Fruit fly (Drosophila melanogaster) whole organism, embryonic: ENCODE data around the gene amrt.
A peak's percentile ranks its signal among the peaks of the same experiment; 100 is the strongest.

ENCODE experiments used
- Bdp1 ChIP-seq: fragments of 200-800 bp; sonication (Bioruptor generic); optimal IDR thresholded peaks from 3 replicates; lab custom pipeline; 2016; ENCODE audit warnings: missing biosample characterization, missing genetic modification characterization
- BtbVII ChIP-seq: fragments of 200-800 bp; sonication (Bioruptor generic); optimal IDR thresholded peaks from 3 replicates; lab custom pipeline; 2017; ENCODE audit warnings: missing biosample characterization, mild to moderate bottlenecking, missing genetic modification characterization
- CG10147 ChIP-seq: fragments of 200-800 bp; sonication (Bioruptor generic); optimal IDR thresholded peaks from 2 replicates; lab custom pipeline; 2019; ENCODE audit warnings: missing biosample characterization, mild to moderate bottlenecking, missing genetic modification characterization, moderate library complexity
- CG1024 ChIP-seq: fragments of 200-800 bp; sonication (Bioruptor generic); IDR thresholded peaks from 2 replicates; pipeline ENCODE4 v1.3.6; 2022; ENCODE audit warnings: missing biosample characterization, missing genetic modification characterization
- CG10565 ChIP-seq: fragments of 200-800 bp; sonication (Bioruptor generic); optimal IDR thresholded peaks from 3 replicates; lab custom pipeline; 2016; ENCODE audit warnings: missing biosample characterization, mild to moderate bottlenecking, missing genetic modification characterization
- CG11247 ChIP-seq: fragments of 200-800 bp; sonication (Bioruptor generic); IDR thresholded peaks from 2 replicates; pipeline ENCODE4 v1.3.6; 2022; ENCODE audit warnings: missing biosample characterization, missing genetic modification characterization
- CG12071 ChIP-seq: fragments of 200-800 bp; sonication (Bioruptor generic); optimal IDR thresholded peaks from 3 replicates; lab custom pipeline; 2018; ENCODE audit warnings: missing biosample characterization, mild to moderate bottlenecking, missing genetic modification characterization
- CG12299 ChIP-seq: fragments of 200-800 bp; sonication (Bioruptor generic); optimal IDR thresholded peaks from 2 replicates; lab custom pipeline; 2018; ENCODE audit warnings: missing biosample characterization, mild to moderate bottlenecking, missing genetic modification characterization
- CG13296 ChIP-seq: fragments of 200-800 bp; sonication (Bioruptor generic); optimal IDR thresholded peaks from 3 replicates; lab custom pipeline; 2018; ENCODE audit warnings: missing biosample characterization, mild to moderate bottlenecking, missing genetic modification characterization
- CG13624 ChIP-seq: fragments of 200-800 bp; sonication (Bioruptor generic); optimal IDR thresholded peaks from 2 replicates; lab custom pipeline; 2016; ENCODE audit warnings: missing biosample characterization, missing genetic modification characterization
- CG13894 ChIP-seq: fragments of 200-800 bp; sonication (Bioruptor generic); optimal IDR thresholded peaks from 3 replicates; lab custom pipeline; 2018; ENCODE audit warnings: missing biosample characterization, mild to moderate bottlenecking, missing genetic modification characterization, moderate library complexity
- CG14965 ChIP-seq: fragments of 200-800 bp; sonication (Bioruptor generic); optimal IDR thresholded peaks from 2 replicates; lab custom pipeline; 2016; ENCODE audit warnings: missing biosample characterization, missing genetic modification characterization, borderline replicate concordance
- CG15696 ChIP-seq: fragments of 200-800 bp; sonication (Bioruptor generic); optimal IDR thresholded peaks from 2 replicates; lab custom pipeline; 2019; ENCODE audit warnings: missing biosample characterization, mild to moderate bottlenecking, missing genetic modification characterization, moderate library complexity
- CG16813 ChIP-seq: fragments of 200-800 bp; sonication (Bioruptor generic); IDR thresholded peaks from 3 replicates; pipeline ENCODE4 v1.3.6; 2022; ENCODE audit warnings: missing biosample characterization, missing genetic modification characterization; ENCODE audit not compliant: partially characterized antibody
- CG16863 ChIP-seq: fragments of 200-800 bp; sonication (Bioruptor generic); optimal IDR thresholded peaks from 3 replicates; lab custom pipeline; 2016; ENCODE audit warnings: missing biosample characterization, missing genetic modification characterization
- CG17186 ChIP-seq: fragments of 200-800 bp; sonication (Bioruptor generic); optimal IDR thresholded peaks from 3 replicates; lab custom pipeline; 2017; ENCODE audit warnings: missing biosample characterization, missing genetic modification reagents, missing genetic modification characterization
- CG2120 ChIP-seq: fragments of 200-800 bp; sonication (Bioruptor generic); optimal IDR thresholded peaks from 3 replicates; lab custom pipeline; 2016; ENCODE audit warnings: missing biosample characterization, missing genetic modification characterization
- CG33213 ChIP-seq: fragments of 200-800 bp; sonication (Bioruptor generic); optimal IDR thresholded peaks from 3 replicates; lab custom pipeline; 2016; ENCODE audit warnings: missing biosample characterization, missing genetic modification characterization
- CG7271 ChIP-seq: fragments of 200-800 bp; sonication (Bioruptor generic); optimal IDR thresholded peaks from 2 replicates; lab custom pipeline; 2018; ENCODE audit warnings: missing biosample characterization, mild to moderate bottlenecking, missing genetic modification characterization, moderate library complexity
- CG7839 ChIP-seq: fragments of 200-800 bp; sonication (Bioruptor generic); optimal IDR thresholded peaks from 3 replicates; lab custom pipeline; 2018; ENCODE audit warnings: missing biosample characterization, mild to moderate bottlenecking, missing genetic modification characterization, moderate library complexity
- E2f2 ChIP-seq: fragments of 200-800 bp; sonication (Bioruptor generic); IDR thresholded peaks from 2 replicates; pipeline ENCODE4 v1.3.6; 2022; ENCODE audit warnings: missing biosample characterization, missing genetic modification characterization
- Elba2 ChIP-seq: fragments of 200-800 bp; sonication (Bioruptor generic); optimal IDR thresholded peaks from 3 replicates; lab custom pipeline; 2016; ENCODE audit warnings: missing biosample characterization, missing genetic modification characterization
- Fer1 ChIP-seq: fragments of 200-800 bp; sonication (Bioruptor generic); optimal IDR thresholded peaks from 2 replicates; lab custom pipeline; 2017; ENCODE audit warnings: missing biosample characterization, mild to moderate bottlenecking, missing genetic modification characterization
- HLH4C ChIP-seq: fragments of 200-800 bp; sonication (Bioruptor generic); IDR thresholded peaks from 3 replicates; pipeline ENCODE4 v1.3.6; 2022; ENCODE audit warnings: missing biosample characterization, missing genetic modification characterization; ENCODE audit not compliant: partially characterized antibody
- HmgD ChIP-seq: fragments of 200-800 bp; sonication (Bioruptor generic); optimal IDR thresholded peaks from 3 replicates; lab custom pipeline; 2016; ENCODE audit warnings: missing biosample characterization, missing genetic modification characterization
- Hr51 ChIP-seq, 2 experiments: fragments of 200-800 bp; sonication (Bioruptor generic); optimal IDR thresholded peaks; 2 replicates in 1 of 2; 3 replicates in 1 of 2; lab custom pipeline; 2016 to 2018; ENCODE audit warnings: missing biosample characterization in 2 of 2, missing genetic modification characterization in 2 of 2, mild to moderate bottlenecking in 1 of 2, moderate library complexity in 1 of 2
- Meics ChIP-seq: fragments of 200-800 bp; sonication (Bioruptor generic); optimal IDR thresholded peaks from 2 replicates; lab custom pipeline; 2017; ENCODE audit warnings: missing biosample characterization, mild to moderate bottlenecking, missing genetic modification characterization
- Neu2 ChIP-seq: fragments of 200-800 bp; sonication (Bioruptor generic); optimal IDR thresholded peaks from 3 replicates; lab custom pipeline; 2016; ENCODE audit warnings: missing biosample characterization, missing genetic modification characterization, borderline replicate concordance
- Spps ChIP-seq: fragments of 200-800 bp; sonication (Bioruptor generic); optimal IDR thresholded peaks from 2 replicates; lab custom pipeline; 2018; ENCODE audit warnings: missing biosample characterization, mild to moderate bottlenecking, missing genetic modification characterization
- ab ChIP-seq: fragments of 200-800 bp; sonication (Bioruptor generic); optimal IDR thresholded peaks from 2 replicates; lab custom pipeline; 2016; ENCODE audit warnings: missing biosample characterization, missing genetic modification characterization
- caup ChIP-seq: fragments of 200-800 bp; sonication (Bioruptor generic); optimal IDR thresholded peaks from 3 replicates; lab custom pipeline; 2017; ENCODE audit warnings: missing biosample characterization, mild to moderate bottlenecking, missing genetic modification characterization, moderate library complexity; ENCODE audit not compliant: severe bottlenecking
- cg ChIP-seq: fragments of 200-800 bp; sonication (Bioruptor generic); optimal IDR thresholded peaks from 3 replicates; lab custom pipeline; 2019; ENCODE audit warnings: missing biosample characterization, mild to moderate bottlenecking, missing genetic modification characterization, moderate library complexity
- crp ChIP-seq, 2 experiments: fragments of 200-800 bp; sonication (Bioruptor generic); optimal IDR thresholded peaks; 2 replicates in 1 of 2; 3 replicates in 1 of 2; lab custom pipeline; 2017; ENCODE audit warnings: missing biosample characterization in 2 of 2, missing genetic modification characterization in 2 of 2, mild to moderate bottlenecking in 1 of 2, moderate library complexity in 1 of 2
- cwo ChIP-seq: fragments of 200-800 bp; sonication (Bioruptor generic); optimal IDR thresholded peaks from 3 replicates; lab custom pipeline; 2017; ENCODE audit warnings: missing biosample characterization, missing genetic modification characterization, mild to moderate bottlenecking, moderate library complexity, missing genetic modification reagents
- disco-r ChIP-seq: fragments of 200-800 bp; sonication (Bioruptor generic); optimal IDR thresholded peaks from 2 replicates; lab custom pipeline; 2016; ENCODE audit warnings: missing biosample characterization, missing genetic modification characterization
- esg ChIP-seq: fragments of 200-800 bp; sonication (Bioruptor generic); conservative IDR thresholded peaks from 2 replicates; pipeline ENCODE4 v1.3.6; 2022; ENCODE audit warnings: missing biosample characterization, missing genetic modification characterization
- gro ChIP-seq: fragments of 200-800 bp; sonication (Bioruptor generic); optimal IDR thresholded peaks from 2 replicates; lab custom pipeline; 2016; ENCODE audit warnings: missing biosample characterization, missing genetic modification characterization
- luna ChIP-seq: fragments of 200-800 bp; sonication (Bioruptor generic); optimal IDR thresholded peaks from 2 replicates; lab custom pipeline; 2016; ENCODE audit warnings: missing biosample characterization, missing genetic modification characterization
- psq ChIP-seq: fragments of 200-800 bp; sonication (Bioruptor generic); optimal IDR thresholded peaks from 2 replicates; lab custom pipeline; 2017; ENCODE audit warnings: missing biosample characterization, missing genetic modification characterization
- ranshi ChIP-seq: fragments of 200-800 bp; sonication (Bioruptor generic); IDR thresholded peaks from 2 replicates; pipeline ENCODE4 v1.3.6; 2022; ENCODE audit warnings: missing biosample characterization, missing genetic modification characterization
- run ChIP-seq: fragments of 200-800 bp; sonication (Bioruptor generic); optimal IDR thresholded peaks from 3 replicates; lab custom pipeline; 2018; ENCODE audit warnings: missing biosample characterization, mild to moderate bottlenecking, missing genetic modification characterization
- sens ChIP-seq: fragments of 200-800 bp; sonication (Bioruptor generic); peaks from one replicate; lab custom pipeline; 2016; ENCODE audit warnings: missing biosample characterization, missing genetic modification characterization
- slou ChIP-seq: fragments of 200-800 bp; sonication (Bioruptor generic); optimal IDR thresholded peaks from 3 replicates; lab custom pipeline; 2016; ENCODE audit warnings: missing biosample characterization, missing genetic modification characterization
- sr ChIP-seq: fragments of 200-800 bp; sonication (Bioruptor generic); IDR thresholded peaks from 3 replicates; pipeline ENCODE4 v1.3.6; 2022; ENCODE audit warnings: missing biosample characterization, missing genetic modification characterization
- ssp ChIP-seq: fragments of 200-800 bp; sonication (Bioruptor generic); IDR thresholded peaks from 2 replicates; pipeline ENCODE4 v1.3.6; 2022; ENCODE audit warnings: missing biosample characterization, missing genetic modification characterization
- stc ChIP-seq: fragments of 200-800 bp; sonication (Bioruptor generic); IDR thresholded peaks from 2 replicates; pipeline ENCODE4 v1.3.6; 2022; ENCODE audit warnings: missing biosample characterization, missing genetic modification characterization
- usp ChIP-seq: fragments of >200 bp; optimal IDR thresholded peaks from 2 replicates; lab custom pipeline; 2017; ENCODE audit warnings: missing biosample characterization, missing genetic modification characterization
- vvl ChIP-seq: fragments of 200-800 bp; sonication (Bioruptor generic); IDR thresholded peaks from 2 replicates; pipeline ENCODE4 v1.3.6; 2022; ENCODE audit warnings: missing biosample characterization, missing genetic modification characterization
- zf30C ChIP-seq: fragments of 200-800 bp; sonication (Bioruptor generic); optimal IDR thresholded peaks from 3 replicates; lab custom pipeline; 2018; ENCODE audit warnings: missing biosample characterization, mild to moderate bottlenecking, missing genetic modification characterization

amrt gene

DNA sequence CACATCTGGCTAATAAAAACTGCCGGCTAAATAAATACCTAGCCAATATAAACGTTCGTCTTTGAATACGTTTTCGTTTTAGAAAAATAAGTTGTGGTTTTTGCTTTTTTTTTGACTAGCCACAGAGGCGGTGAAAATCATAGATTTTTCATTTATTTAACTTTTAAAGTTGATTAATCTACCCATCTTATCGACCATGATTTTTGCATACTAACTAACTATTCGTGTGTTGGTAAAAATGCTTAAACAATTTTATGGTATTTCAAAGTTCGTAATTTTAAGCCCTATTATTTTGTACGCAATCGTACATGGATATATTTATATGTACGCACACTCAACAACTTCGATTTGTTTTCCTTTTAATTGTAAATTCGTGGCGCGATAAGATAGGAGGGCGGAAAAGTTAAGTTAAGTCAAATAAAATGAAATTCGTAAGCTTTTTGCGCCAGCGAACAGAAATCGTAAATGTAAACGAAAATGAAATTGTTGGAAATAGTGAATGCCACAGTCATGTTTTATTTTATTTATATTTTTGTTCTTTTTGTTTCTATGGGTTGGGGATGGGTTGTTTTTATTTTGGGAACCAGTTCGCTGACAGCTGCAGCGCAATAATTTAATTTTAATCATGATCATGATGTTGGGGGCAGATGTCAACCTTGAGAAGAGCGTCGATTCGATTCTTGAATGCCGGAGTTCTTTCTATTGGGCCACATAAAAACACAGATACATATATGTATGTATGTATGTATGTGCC, 35.3 kb downstream of the amrt start (continued):
- TF ChIP-seq sr (GFP tag; lab: Robert Waterston, UW): no peak
- no peak for TF ChIP-seq HLH4C (GFP tag; lab: Robert Waterston, UW)
- TF ChIP-seq stc (GFP tag; lab: Robert Waterston, UW): peak; percentile 63
- peak; percentile 17 for TF ChIP-seq cwo (GFP tag; lab: Kevin White, UChicago)
- peak; percentile 19 for TF ChIP-seq CG13296
- TF ChIP-seq HmgD: no peak
- no peak for TF ChIP-seq CG16813 (GFP tag; lab: Robert Waterston, UW)
- no peak for TF ChIP-seq ssp (GFP tag; lab: Robert Waterston, UW)
- peak; percentile 30 for TF ChIP-seq CG13624 (GFP tag; lab: Kevin White, UChicago)
- TF ChIP-seq disco-r (GFP tag; lab: Kevin White, UChicago): no peak
- no peak for TF ChIP-seq CG10565 (GFP tag; lab: Kevin White, UChicago)
- TF ChIP-seq Fer1 (GFP tag; lab: Kevin White, UChicago): peak; percentile 39
- TF ChIP-seq CG17186 (GFP tag; lab: Kevin White, UChicago): no peak
- no peak for TF ChIP-seq caup (GFP tag; lab: Kevin White, UChicago)
- TF ChIP-seq CG11247 (GFP tag; lab: Robert Waterston, UW): no peak
- no peak for TF ChIP-seq CG7271 (tag; lab: Kevin White, UChicago)
- no peak for TF ChIP-seq Spps (tag; lab: Kevin White, UChicago)
- TF ChIP-seq vvl (GFP tag; lab: Robert Waterston, UW): peak; percentile 62; the same call in 1 of the 2 replicates
- no peak for TF ChIP-seq Bdp1 (GFP tag; lab: Kevin White, UChicago)
- peak; percentile 14 for TF ChIP-seq run (tag; lab: Kevin White, UChicago)
- peak in 1 of 2 experiments; percentile 69 for TF ChIP-seq Hr51 (GFP tag; optimal IDR thresholded peaks at IDR 0.05; lab: Kevin White, UChicago)
- peak; percentile 13 for TF ChIP-seq cg
- no peak for TF ChIP-seq luna (GFP tag; lab: Kevin White, UChicago)
- TF ChIP-seq CG33213 (GFP tag; lab: Kevin White, UChicago): no peak
- TF ChIP-seq CG13894 (tag; lab: Kevin White, UChicago): no peak
- no peak for TF ChIP-seq slou (GFP tag; lab: Kevin White, UChicago)
- 0 out of 2 replicates have a peak, but pooled peaks have one; percentile 17 for TF ChIP-seq CG1024
- TF ChIP-seq esg (GFP tag; lab: Robert Waterston, UW): 0 out of 2 replicates have a peak, but pooled peaks have one; percentile 32
- no peak for TF ChIP-seq CG15696 (tag; lab: Kevin White, UChicago)
- TF ChIP-seq CG2120 (GFP tag; lab: Kevin White, UChicago): peak; percentile 67
- TF ChIP-seq CG14965: no peak
- no peak for TF ChIP-seq CG12299 (tag; lab: Kevin White, UChicago)
- TF ChIP-seq CG10147 (GFP tag; lab: Kevin White, UChicago): peak; percentile 4
- TF ChIP-seq BtbVII: peak; percentile 49
- TF ChIP-seq usp (GFP tag; lab: Kevin White, UChicago): no peak
- no peak for TF ChIP-seq psq (GFP tag; lab: Kevin White, UChicago)
- no peak for TF ChIP-seq ab (GFP tag; lab: Kevin White, UChicago)
- TF ChIP-seq gro (GFP tag; lab: Kevin White, UChicago): no peak
- TF ChIP-seq sens (GFP tag; lab: Kevin White, UChicago): peak; percentile 85
- TF ChIP-seq Meics (GFP tag; lab: Kevin White, UChicago): peak; percentile 64
- TF ChIP-seq Elba2 (GFP tag; lab: Kevin White, UChicago): no peak
- peak; percentile 57 for TF ChIP-seq CG7839 (tag; lab: Kevin White, UChicago)
- TF ChIP-seq ranshi (GFP tag; lab: Robert Waterston, UW): peak; percentile 36; the same call in 1 of the 2 replicates
- peak; percentile 27 for TF ChIP-seq CG12071 (GFP tag; lab: Kevin White, UChicago)
- no peak for TF ChIP-seq Neu2 (GFP tag; lab: Kevin White, UChicago)
- TF ChIP-seq zf30C: no peak
- no peak for TF ChIP-seq crp (GFP tag; optimal IDR thresholded peaks at IDR 0.05; lab: Kevin White, UChicago)
- no peak for TF ChIP-seq CG16863
- TF ChIP-seq E2f2: 0 out of 2 replicates have a peak, but pooled peaks have one; percentile 26
